Fruit fly (Drosophila melanogaster): ENCODE measurements around the gene larp.

The larp gene

dm6 chr3R:28336046-28336771 is at the start of gene larp (continued):
- TF ChIP-seq Jarid2 (GFP tag; optimal IDR thresholded peaks at IDR 0.05) (no peak), CG10147 (GFP tag; optimal IDR thresholded peaks at IDR 0.05) (no peak), CG10267 (tag; optimal IDR thresholded peaks at IDR 0.05) (peak; percentile 39), her (GFP tag; optimal IDR thresholded peaks at IDR 0.05) (no peak), PHDP (tag; optimal IDR thresholded peaks at IDR 0.05) (peak; percentile 59), ac (GFP tag; optimal IDR thresholded peaks at IDR 0.05) (no peak), CG17829 (tag; optimal IDR thresholded peaks at IDR 0.05) (peak; percentile 64), CG6791 (GFP tag; IDR thresholded peaks at IDR 0.05; ENCODE audit: partially characterized antibody) (peak; percentile 96), Taf1 (GFP tag; IDR thresholded peaks at IDR 0.05) (peak; percentile 46; the same call in 1 of the 2 replicates), peb (GFP tag; IDR thresholded peaks at IDR 0.05) (no peak), Hey (tag; optimal IDR thresholded peaks at IDR 0.05) (no peak), gt (GFP tag; IDR thresholded peaks at IDR 0.05) (0 out of 2 replicates have a peak, but pooled peaks have one; percentile 29), pzg (GFP tag; optimal IDR thresholded peaks at IDR 0.05) (peak; percentile 68), Dek (tag; optimal IDR thresholded peaks at IDR 0.05) (peak; percentile 49), hb (GFP tag; IDR thresholded peaks at IDR 0.05; ENCODE audit: partially characterized antibody) (peak; percentile 96), Sry-β (GFP tag; optimal IDR thresholded peaks at IDR 0.05) (peak; percentile 52), CG3407 (GFP tag; optimal IDR thresholded peaks at IDR 0.05) (peak; percentile 23), CG9437 (GFP tag; optimal IDR thresholded peaks at IDR 0.05) (peak; percentile 98), CG9609 (GFP tag; optimal IDR thresholded peaks at IDR 0.05) (peak; percentile 70), row (GFP tag; IDR thresholded peaks at IDR 0.05) (peak; percentile 91), dati (GFP tag; IDR thresholded peaks at IDR 0.05) (no peak), kni (GFP tag; optimal IDR thresholded peaks at IDR 0.05) (no peak), ranshi (GFP tag; IDR thresholded peaks at IDR 0.05) (peak; percentile 79), CG1792 (GFP tag; optimal IDR thresholded peaks at IDR 0.05) (no peak), CG11696 (GFP tag; IDR thresholded peaks at IDR 0.05) (peak; percentile 30; the same call in 1 of the 2 replicates), grn (GFP tag; optimal IDR thresholded peaks at IDR 0.05) (no peak), CG2129 (GFP tag; IDR thresholded peaks at IDR 0.05; ENCODE audit: partially characterized antibody) (peak; percentile 65), zf30C (GFP tag; optimal IDR thresholded peaks at IDR 0.05) (no peak), ro (GFP tag; IDR thresholded peaks at IDR 0.05) (peak; percentile 20; the same call in 1 of the 2 replicates), az2 (GFP tag; optimal IDR thresholded peaks at IDR 0.05) (peak; percentile 66), Oli (tag; optimal IDR thresholded peaks at IDR 0.05) (peak; percentile 28), Nf-YB (GFP tag; optimal IDR thresholded peaks at IDR 0.05) (no peak), CG7357 (GFP tag; IDR thresholded peaks at IDR 0.05) (peak; percentile 54; the same call in 1 of the 3 replicates), Hmx (GFP tag; optimal IDR thresholded peaks at IDR 0.05) (no peak), CG14860 (GFP tag; IDR thresholded peaks at IDR 0.05; ENCODE audit: partially characterized antibody) (peak; percentile 87), Rfx (GFP tag; IDR thresholded peaks at IDR 0.05) (peak; percentile 90), Dp (GFP tag; optimal IDR thresholded peaks at IDR 0.05) (peak; percentile 71), GATAe (GFP tag; conservative IDR thresholded peaks at IDR 0.05) (no peak), CG1233 (GFP tag; optimal IDR thresholded peaks at IDR 0.05) (no peak), sob (GFP tag; IDR thresholded peaks at IDR 0.05) (peak; percentile 81), CG8089 (GFP tag; optimal IDR thresholded peaks at IDR 0.05) (peak; percentile 35), CG12219 (GFP tag; optimal IDR thresholded peaks at IDR 0.05) (no peak), hth (optimal IDR thresholded peaks at IDR 0.05) (no peak), CG8478 (optimal IDR thresholded peaks at IDR 0.05) (peak; percentile 90), br (optimal IDR thresholded peaks at IDR 0.05) (no peak), rib (GFP tag; IDR thresholded peaks at IDR 0.05) (no peak), ewg (GFP tag; optimal IDR thresholded peaks at IDR 0.05) (peak; percentile 50), E2f2 (GFP tag; IDR thresholded peaks at IDR 0.05) (peak; percentile 84), ems (GFP tag; optimal IDR thresholded peaks at IDR 0.05) (peak; percentile 42), CG17328 (GFP tag; IDR thresholded peaks at IDR 0.05) (peak; percentile 70)

Measured in whole organism, embryonic.